Fruit fly (Drosophila melanogaster) whole organism, prepupa: ENCODE data around the gene shd.
A peak's percentile ranks its signal among the peaks of the same experiment; 100 is the strongest.

ENCODE experiments used
- CG31627 ChIP-seq: fragments of 200-800 bp; sonication (Bioruptor generic); optimal IDR thresholded peaks from 3 replicates; lab custom pipeline; 2016; ENCODE audit warnings: missing biosample characterization, missing genetic modification characterization
- Lpt ChIP-seq: fragments of 200-800 bp; sonication (Bioruptor generic); optimal IDR thresholded peaks from 3 replicates; lab custom pipeline; 2016; ENCODE audit warnings: missing biosample characterization, missing genetic modification characterization
- OdsH ChIP-seq: fragments of 200-800 bp; sonication (Bioruptor generic); optimal IDR thresholded peaks from 3 replicates; lab custom pipeline; 2016; ENCODE audit warnings: missing biosample characterization, missing genetic modification characterization
- esn ChIP-seq: fragments of 200-800 bp; sonication (Bioruptor generic); optimal IDR thresholded peaks from 2 replicates; lab custom pipeline; 2016; ENCODE audit warnings: missing biosample characterization, mild to moderate bottlenecking, missing genetic modification characterization, moderate library complexity
- spab ChIP-seq: fragments of 200-800 bp; sonication (Bioruptor generic); optimal IDR thresholded peaks from 2 replicates; lab custom pipeline; 2017; ENCODE audit warnings: missing biosample characterization, mild to moderate bottlenecking, missing genetic modification characterization, missing genetic modification reagents

DNA sequence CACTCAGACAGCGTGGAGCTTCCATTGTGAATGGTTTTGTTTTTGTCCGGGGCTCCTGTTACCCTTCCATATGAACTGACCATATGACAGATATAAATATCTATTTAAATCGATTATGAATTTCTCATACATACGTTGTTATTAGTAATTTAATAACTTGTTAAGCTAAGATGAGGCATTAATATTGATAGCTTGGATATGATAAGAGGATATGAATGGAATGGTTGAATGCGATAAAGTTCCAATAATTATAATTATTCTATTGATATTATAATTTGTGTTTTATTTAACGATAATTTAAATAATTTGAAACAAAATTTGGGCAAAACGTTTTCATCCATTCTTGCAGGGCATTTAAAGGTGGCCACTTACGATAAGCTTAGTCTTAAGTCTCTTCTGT lies 3.8 kb upstream of the shd start:
- TF ChIP-seq esn (peak; percentile 59), spab (GFP tag; lab: Kevin White, UChicago) (peak; percentile 63), CG31627 (GFP tag; lab: Kevin White, UChicago) (peak; percentile 15), OdsH (peak; percentile 65), Lpt (GFP tag; lab: Kevin White, UChicago) (peak; percentile 31)
